Worm (Caenorhabditis elegans) whole organism, midembryonic: Measurements from ENCODE around the gene srw-2.

Experiments used
- T22C8.4 ChIP-seq: fragments of 200-800 bp; sonication (Bioruptor generic); IDR thresholded peaks from 2 replicates; pipeline ENCODE4 v1.3.6; 2022; ENCODE audit warnings: missing genetic modification characterization, missing compliant biosample characterization
- cog-1 ChIP-seq: sonication (generic microtip); optimal IDR thresholded peaks from 2 replicates; lab custom pipeline; 2016; ENCODE audit warnings: missing genetic modification characterization, missing compliant biosample characterization
- flt-1 ChIP-seq: fragments of 200-800 bp; sonication (Bioruptor generic); IDR thresholded peaks from 2 replicates; pipeline ENCODE4 v1.3.6; 2022; ENCODE audit warnings: missing genetic modification characterization, missing compliant biosample characterization
- ref-1 ChIP-seq: fragments of 200-800 bp; sonication (Bioruptor generic); conservative IDR thresholded peaks from 2 replicates; pipeline ENCODE4 v1.3.6; 2022; ENCODE audit warnings: missing genetic modification reagents, missing genetic modification characterization, missing compliant biosample characterization
- tab-1 ChIP-seq: fragments of 200-800 bp; sonication (Bioruptor generic); IDR thresholded peaks from 2 replicates; pipeline ENCODE4 v1.3.6; 2022; ENCODE audit warnings: missing genetic modification characterization, missing compliant biosample characterization
- ztf-23 ChIP-seq: fragments of 200-800 bp; sonication (Bioruptor generic); IDR thresholded peaks from 2 replicates; pipeline ENCODE4 v1.3.6; 2022; ENCODE audit warnings: missing genetic modification reagents, missing genetic modification characterization, missing compliant biosample characterization
- ztf-29 ChIP-seq: fragments of 200-800 bp; sonication (Bioruptor generic); IDR thresholded peaks from 2 replicates; pipeline ENCODE4 v1.3.6; 2022; ENCODE audit warnings: missing genetic modification reagents, missing genetic modification characterization, missing compliant biosample characterization

DNA sequence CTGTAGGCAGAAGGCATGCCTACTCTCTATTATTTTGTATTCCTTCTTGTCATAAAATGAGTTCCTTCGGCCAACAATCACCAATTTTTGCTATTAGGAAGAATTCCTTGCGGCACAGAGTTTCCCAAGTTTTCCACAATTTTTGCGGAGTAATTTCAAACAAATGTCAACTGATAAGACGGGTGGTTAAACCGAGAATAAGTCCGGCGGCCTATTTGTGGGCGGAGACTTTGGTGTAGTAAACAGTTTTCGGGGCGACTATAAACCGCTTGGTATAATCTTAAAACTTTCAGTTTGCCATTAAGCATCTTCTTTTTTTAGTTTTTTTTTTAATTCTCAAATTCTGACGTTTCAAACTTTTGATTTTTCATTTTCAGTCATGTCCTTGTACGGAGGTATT, 50.3 kb downstream of the srw-2 start, which contains the start of gene ifc-1:
- TF ChIP-seq T22C8.4 (GFP tag; lab: Robert Waterston, UW) (no peak), ztf-29 (GFP tag; lab: Robert Waterston, UW) (no peak), cog-1 (tag; lab: Kevin White, UChicago) (no peak), tab-1 (GFP tag; lab: Robert Waterston, UW) (no peak), flt-1 (GFP tag; lab: Robert Waterston, UW) (no peak), ref-1 (GFP tag; lab: Robert Waterston, UW) (no peak), ztf-23 (no peak)
